Fruit fly (Drosophila melanogaster): Measurements from ENCODE around the gene Aos1.

Gene Aos1

DNA sequence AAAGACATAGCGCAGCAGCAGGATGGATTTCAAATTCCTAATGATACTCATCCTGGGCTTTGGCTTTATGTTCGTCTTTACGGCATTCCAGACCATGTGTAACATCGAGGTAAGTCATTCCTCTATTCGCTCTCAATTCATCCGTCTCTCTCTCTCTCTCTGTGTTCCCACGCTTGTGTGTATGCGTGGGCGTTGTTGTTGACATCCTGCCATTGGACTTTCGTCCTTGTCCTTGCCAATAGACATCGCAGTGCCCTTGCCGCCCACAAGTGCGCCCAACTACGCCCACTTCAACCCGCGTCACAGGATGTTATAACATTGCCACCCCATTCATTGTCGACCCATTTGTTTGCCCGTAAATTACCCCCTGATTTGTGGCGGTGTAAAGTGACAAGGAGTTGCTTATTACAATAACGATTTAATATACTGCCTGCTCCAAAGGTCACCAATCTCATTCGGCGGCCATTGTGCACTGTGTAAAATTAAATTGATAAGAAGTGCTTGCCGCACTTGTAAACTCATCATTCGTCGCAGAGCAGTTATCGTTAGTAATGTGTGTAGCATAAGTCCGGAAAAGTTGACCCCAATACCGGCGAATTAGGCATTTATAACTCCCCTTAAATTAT is 16.1 kb upstream of the Aos1 start (continued):
- TF ChIP-seq Neu2 (GFP tag; optimal IDR thresholded peaks at IDR 0.05; ENCODE audit: borderline replicate concordance) (no peak), CG1024 (GFP tag; IDR thresholded peaks at IDR 0.05) (no peak), CG32767 (GFP tag; IDR thresholded peaks at IDR 0.05) (peak; percentile 46; the same call in 1 of the 2 replicates), Opbp (GFP tag; IDR thresholded peaks at IDR 0.05; ENCODE audit: partially characterized antibody) (0 out of 3 replicates have a peak, but pooled peaks have one; percentile 25), CG8089 (GFP tag; optimal IDR thresholded peaks at IDR 0.05) (no peak), CG11456 (GFP tag; IDR thresholded peaks at IDR 0.05) (0 out of 3 replicates have a peak, but pooled peaks have one; percentile 3), CG34422 (GFP tag; IDR thresholded peaks at IDR 0.05) (no peak), ATbp (GFP tag; optimal IDR thresholded peaks at IDR 0.05) (peak; percentile 20), CG8924 (tag; optimal IDR thresholded peaks at IDR 0.05) (no peak), Antp (GFP tag; optimal IDR thresholded peaks at IDR 0.05) (no peak), Doc3 (GFP tag; IDR thresholded peaks at IDR 0.05; ENCODE audit: partially characterized antibody) (no peak), Chrac-16 (GFP tag; optimal IDR thresholded peaks at IDR 0.05) (no peak), Dfd (GFP tag; optimal IDR thresholded peaks at IDR 0.05) (no peak), CG9727 (GFP tag; optimal IDR thresholded peaks at IDR 0.05) (no peak), row (GFP tag; IDR thresholded peaks at IDR 0.05) (peak; percentile 14; the same call in 1 of the 3 replicates), CG3065 (GFP tag; optimal IDR thresholded peaks at IDR 0.05) (no peak), CG10654 (GFP tag; optimal IDR thresholded peaks at IDR 0.05) (no peak), Hand (GFP tag; optimal IDR thresholded peaks at IDR 0.05) (no peak), CG42726 (GFP tag; IDR thresholded peaks at IDR 0.05; ENCODE audit: partially characterized antibody) (no peak), CG3163 (GFP tag; optimal IDR thresholded peaks at IDR 0.05) (no peak), CG1603 (tag; optimal IDR thresholded peaks at IDR 0.05) (no peak), CG18764 (GFP tag; optimal IDR thresholded peaks at IDR 0.05) (no peak), ham (GFP tag; IDR thresholded peaks at IDR 0.05) (no peak), B-H2 (GFP tag; optimal IDR thresholded peaks at IDR 0.05) (no peak), NfI (GFP tag; optimal IDR thresholded peaks at IDR 0.05) (no peak), tio (GFP tag; optimal IDR thresholded peaks at IDR 0.05) (no peak), CG11504 (tag; optimal IDR thresholded peaks at IDR 0.05) (no peak), Meics (GFP tag; optimal IDR thresholded peaks at IDR 0.05) (no peak), D19B (GFP tag; optimal IDR thresholded peaks at IDR 0.05) (no peak), cg (GFP tag; optimal IDR thresholded peaks at IDR 0.05) (peak; percentile 33), chn (GFP tag; optimal IDR thresholded peaks at IDR 0.05) (peak; percentile 49), Ptx1 (GFP tag; IDR thresholded peaks at IDR 0.05) (no peak), mirr (GFP tag; optimal IDR thresholded peaks at IDR 0.05) (peak; percentile 55), trh (GFP tag; optimal IDR thresholded peaks at IDR 0.05) (no peak), peb (GFP tag; IDR thresholded peaks at IDR 0.05) (no peak), zf30C (GFP tag; optimal IDR thresholded peaks at IDR 0.05) (peak; percentile 72), CG30431 (GFP tag; optimal IDR thresholded peaks at IDR 0.05) (no peak), hkb (optimal IDR thresholded peaks at IDR 0.05) (no peak), hkb (GFP tag; IDR thresholded peaks at IDR 0.05) (no peak), psq (GFP tag; optimal IDR thresholded peaks at IDR 0.05) (no peak), CrebB (tag; optimal IDR thresholded peaks at IDR 0.05) (no peak), otp (GFP tag; IDR thresholded peaks at IDR 0.05) (0 out of 3 replicates have a peak, but pooled peaks have one; percentile 3), sisA (GFP tag; IDR thresholded peaks at IDR 0.05) (no peak), Hr39 (optimal IDR thresholded peaks at IDR 0.05) (no peak), CG5953 (GFP tag; IDR thresholded peaks at IDR 0.05) (0 out of 2 replicates have a peak, but pooled peaks have one; percentile 19), Hmr (GFP tag; optimal IDR thresholded peaks at IDR 0.05) (no peak), Med (GFP tag) (peak; percentile 75), CG10147 (GFP tag; optimal IDR thresholded peaks at IDR 0.05) (no peak), CG10979 (tag; optimal IDR thresholded peaks at IDR 0.05) (no peak), CG7745 (tag; optimal IDR thresholded peaks at IDR 0.05) (no peak), HHEX (GFP tag; optimal IDR thresholded peaks at IDR 0.05) (no peak)
